Fruit fly (Drosophila melanogaster): ENCODE data around the gene Eip63F-1.

dm6 chr3L:3885933-3886332, 49.5 kb downstream of the Eip63F-1 start:
- TF ChIP-seq CG4496 (GFP tag; IDR thresholded peaks at IDR 0.05): no peak
- no peak for TF ChIP-seq CG17806 (tag; optimal IDR thresholded peaks at IDR 0.05)
- TF ChIP-seq EcR (GFP tag; optimal IDR thresholded peaks at IDR 0.05): no peak
- no peak for TF ChIP-seq Snoo (tag; optimal IDR thresholded peaks at IDR 0.05)

Data from whole organism, pupa.